Worm (Caenorhabditis elegans) whole organism, dauer: ENCODE measurements around the gene flh-2.
"Not testable (repeated sequence)": the region's sequence is repeated elsewhere in the genome, so short reads cannot be mapped to it uniquely, and the experiment has no call there.

Experiments used
- unc-62 ChIP-seq: sonication (generic microtip); optimal IDR thresholded peaks from 2 replicates; lab custom pipeline; 2017; ENCODE audit warnings: missing biosample characterization, missing genetic modification reagents, missing genetic modification characterization

Gene flh-2

ce11 chrIII:4967236-4967635, 15.3 kb downstream of the flh-2 start:
- TF ChIP-seq unc-62 (GFP tag; lab: Kevin White, UChicago) = no peak

- no peak for TF ChIP-seq unc-62 (GFP tag; lab: Kevin White, UChicago)
Measured at ce11 chrIII:4968146-4968545, 16.2 kb downstream of the flh-2 start.

ce11 chrIII:4980367-4980766, 28.4 kb downstream of the flh-2 start, which contains the start of gene C27F2.6:
Gene C27F2.6 (minus strand): TSS chrIII:4980467.
- TF ChIP-seq unc-62 (GFP tag; lab: Kevin White, UChicago) = not testable (repeated sequence)

- TF ChIP-seq unc-62 (GFP tag; lab: Kevin White, UChicago) = no peak
Measured at ce11 chrIII:4983961-4984360, 32.0 kb downstream of the flh-2 start.

- no peak for TF ChIP-seq unc-62 (GFP tag; lab: Kevin White, UChicago)
Measured at ce11 chrIII:4984444-4985086, 32.6 kb downstream of the flh-2 start, which contains the start of gene C27F2.7. Gene C27F2.7 (minus strand): TSS chrIII:4984494.

ce11 chrIII:4986790-4987259, 34.9 kb downstream of the flh-2 start, which contains the start of the genes C27F2.10 and wdr-60:
Gene C27F2.10 (minus strand): TSS chrIII:4986898.
Gene wdr-60 (plus strand): TSS chrIII:4987209.
- TF ChIP-seq unc-62 (GFP tag; lab: Kevin White, UChicago) = no peak

- TF ChIP-seq unc-62 (GFP tag; lab: Kevin White, UChicago) = no peak
Measured at ce11 chrIII:4987666-4988065, 35.7 kb downstream of the flh-2 start.

ce11 chrIII:4998111-4998859, 46.4 kb downstream of the flh-2 start, which contains the start of gene tmem-131:
Gene tmem-131 (minus strand): TSS chrIII:4998161.
- TF ChIP-seq unc-62 (GFP tag; lab: Kevin White, UChicago) = no peak

ce11 chrIII:4998956-4999425, 47.1 kb downstream of the flh-2 start, which contains the start of gene smcr-8:
Gene smcr-8 (plus strand): TSS chrIII:4999375.
- TF ChIP-seq unc-62 (GFP tag; lab: Kevin White, UChicago) = no peak

- TF ChIP-seq unc-62 (GFP tag; lab: Kevin White, UChicago) = no peak
Measured at ce11 chrIII:5002231-5002630, 50.3 kb downstream of the flh-2 start, which contains the start of gene R144.10. Gene R144.10 (minus strand): TSS chrIII:5002331.

ce11 chrIII:5004621-5005020, 52.7 kb downstream of the flh-2 start, which contains the start of gene R144.6:
Gene R144.6 (minus strand): TSS chrIII:5004721.
- no peak for TF ChIP-seq unc-62 (GFP tag; lab: Kevin White, UChicago)
